Fruit fly (Drosophila melanogaster): ENCODE measurements around the gene CG11756.

DNA sequence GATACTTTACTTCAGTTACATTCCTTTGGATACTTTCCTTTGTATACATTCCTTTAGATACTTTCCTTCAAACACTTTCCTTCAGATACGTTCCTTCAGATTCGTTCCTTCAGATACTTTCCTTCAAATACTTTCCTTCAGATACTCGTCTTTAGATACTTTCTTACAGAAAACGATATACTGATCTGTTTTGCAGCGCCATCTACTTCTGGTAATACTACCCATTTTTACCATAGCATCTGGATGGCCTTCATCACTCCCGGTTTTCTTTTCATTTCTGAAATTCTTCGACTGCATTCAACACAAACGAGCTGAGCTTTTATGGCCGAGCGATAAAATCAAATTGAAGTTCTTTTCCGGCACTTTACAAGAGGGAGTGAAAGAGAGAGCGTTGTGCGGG, 28.0 kb upstream of the CG11756 start:
- TF ChIP-seq CG6254 (GFP tag; optimal IDR thresholded peaks at IDR 0.05) (no peak), CG8765 (GFP tag; IDR thresholded peaks at IDR 0.05) (no peak), Dll (GFP tag; IDR thresholded peaks at IDR 0.05; ENCODE audit: partially characterized antibody) (no peak)
